Fruit fly (Drosophila melanogaster) whole organism, embryonic: ENCODE measurements around the gene Pig1.
A peak's percentile ranks its signal among the peaks of the same experiment; 100 is the strongest.

Experiments used
- Antp ChIP-seq: fragments of 200-800 bp; sonication (Bioruptor generic); optimal IDR thresholded peaks from 3 replicates; lab custom pipeline; 2016; ENCODE audit warnings: missing biosample characterization, missing genetic modification characterization
- Blimp-1 ChIP-seq: fragments of 200-800 bp; sonication (Bioruptor generic); optimal IDR thresholded peaks from 3 replicates; lab custom pipeline; 2018; ENCODE audit warnings: missing biosample characterization, missing genetic modification characterization, mild to moderate bottlenecking, moderate library complexity, missing genetic modification reagents
- CG1024 ChIP-seq: fragments of 200-800 bp; sonication (Bioruptor generic); IDR thresholded peaks from 2 replicates; pipeline ENCODE4 v1.3.6; 2022; ENCODE audit warnings: missing biosample characterization, missing genetic modification characterization
- CG11560 ChIP-seq: fragments of 200-800 bp; sonication (Bioruptor generic); IDR thresholded peaks from 3 replicates; pipeline ENCODE4 v1.3.6; 2022; ENCODE audit warnings: missing biosample characterization, missing genetic modification characterization
- CG11723 ChIP-seq: fragments of 200-800 bp; sonication (Bioruptor generic); optimal IDR thresholded peaks from 2 replicates; lab custom pipeline; 2017; ENCODE audit warnings: missing biosample characterization, mild to moderate bottlenecking, missing genetic modification characterization
- CG12219 ChIP-seq: fragments of 200-800 bp; sonication (Bioruptor generic); optimal IDR thresholded peaks from 3 replicates; lab custom pipeline; 2018; ENCODE audit warnings: missing biosample characterization, mild to moderate bottlenecking, missing genetic modification characterization
- CG14441 ChIP-seq: fragments of 200-800 bp; sonication (Bioruptor generic); IDR thresholded peaks from 2 replicates; pipeline ENCODE4 v1.3.6; 2022; ENCODE audit warnings: missing biosample characterization, missing genetic modification characterization
- CG15011 ChIP-seq: fragments of 200-800 bp; sonication (Bioruptor generic); optimal IDR thresholded peaks from 3 replicates; lab custom pipeline; 2018; ENCODE audit warnings: missing biosample characterization, mild to moderate bottlenecking, missing genetic modification characterization
- CG1603 ChIP-seq: fragments of 200-800 bp; sonication (Bioruptor generic); optimal IDR thresholded peaks from 2 replicates; lab custom pipeline; 2019; ENCODE audit warnings: missing biosample characterization, mild to moderate bottlenecking, missing genetic modification characterization, moderate library complexity
- CG17359 ChIP-seq: fragments of 200-800 bp; sonication (Bioruptor generic); optimal IDR thresholded peaks from 3 replicates; lab custom pipeline; 2018; ENCODE audit warnings: missing biosample characterization, mild to moderate bottlenecking, missing genetic modification characterization, moderate library complexity
- CG18599 ChIP-seq: fragments of 200-800 bp; sonication (Bioruptor generic); optimal IDR thresholded peaks from 3 replicates; lab custom pipeline; 2017; ENCODE audit warnings: missing biosample characterization, missing genetic modification characterization, mild to moderate bottlenecking, moderate library complexity, missing genetic modification reagents
- CG31224 ChIP-seq: fragments of 200-800 bp; sonication (Bioruptor generic); IDR thresholded peaks from 2 replicates; pipeline ENCODE4 v1.3.6; 2022; ENCODE audit warnings: missing biosample characterization, missing genetic modification characterization
- CG3847 ChIP-seq: fragments of 200-800 bp; sonication (Bioruptor generic); IDR thresholded peaks from 2 replicates; pipeline ENCODE4 v1.3.6; 2022; ENCODE audit warnings: missing biosample characterization, missing genetic modification characterization
- CG4360 ChIP-seq: fragments of 200-800 bp; sonication (Bioruptor generic); IDR thresholded peaks from 2 replicates; pipeline ENCODE4 v1.3.6; 2022; ENCODE audit warnings: missing biosample characterization, missing genetic modification characterization
- CG4424 ChIP-seq: fragments of 200-800 bp; sonication (Bioruptor generic); optimal IDR thresholded peaks from 3 replicates; lab custom pipeline; 2016; ENCODE audit warnings: missing biosample characterization, missing genetic modification characterization
- CG7357 ChIP-seq: fragments of 200-800 bp; sonication (Bioruptor generic); IDR thresholded peaks from 3 replicates; pipeline ENCODE4 v1.3.6; 2022; ENCODE audit warnings: missing biosample characterization, missing genetic modification characterization
- CG7372 ChIP-seq: fragments of 200-800 bp; sonication (Bioruptor generic); IDR thresholded peaks from 2 replicates; pipeline ENCODE4 v1.3.6; 2022; ENCODE audit warnings: missing biosample characterization, missing genetic modification characterization
- CG9817 ChIP-seq: fragments of 200-800 bp; sonication (Bioruptor generic); optimal IDR thresholded peaks from 2 replicates; lab custom pipeline; 2018; ENCODE audit warnings: missing biosample characterization, mild to moderate bottlenecking, missing genetic modification characterization, moderate library complexity
- Deaf1 ChIP-seq: fragments of 200-800 bp; optimal IDR thresholded peaks from 3 replicates; lab custom pipeline; 2019; ENCODE audit warnings: missing biosample characterization, mild to moderate bottlenecking, missing genetic modification characterization, moderate library complexity
- Dek ChIP-seq: fragments of 200-800 bp; sonication (Bioruptor generic); optimal IDR thresholded peaks from 3 replicates; lab custom pipeline; 2019; ENCODE audit warnings: missing biosample characterization, mild to moderate bottlenecking, missing genetic modification characterization, moderate library complexity
- Dfd ChIP-seq, 2 experiments: fragments of >200 bp; optimal IDR thresholded peaks; 2 replicates each; lab custom pipeline; 2017; ENCODE audit warnings: missing biosample characterization in 2 of 2, missing genetic modification characterization in 2 of 2
- E2f2 ChIP-seq: fragments of 200-800 bp; sonication (Bioruptor generic); IDR thresholded peaks from 2 replicates; pipeline ENCODE4 v1.3.6; 2022; ENCODE audit warnings: missing biosample characterization, missing genetic modification characterization
- MTF-1 ChIP-seq: fragments of 200-800 bp; sonication (Bioruptor generic); optimal IDR thresholded peaks from 2 replicates; lab custom pipeline; 2018; ENCODE audit warnings: missing biosample characterization, mild to moderate bottlenecking, missing genetic modification characterization, borderline replicate concordance
- Meics ChIP-seq: fragments of 200-800 bp; sonication (Bioruptor generic); optimal IDR thresholded peaks from 2 replicates; lab custom pipeline; 2017; ENCODE audit warnings: missing biosample characterization, mild to moderate bottlenecking, missing genetic modification characterization
- Mrtf ChIP-seq: fragments of 200-800 bp; sonication (Bioruptor generic); IDR thresholded peaks from 3 replicates; pipeline ENCODE4 v1.3.6; 2022; ENCODE audit warnings: missing biosample characterization, missing genetic modification characterization
- NC2β ChIP-seq: fragments of 200-800 bp; sonication (Bioruptor generic); optimal IDR thresholded peaks from 2 replicates; lab custom pipeline; 2016; ENCODE audit warnings: missing biosample characterization, missing genetic modification characterization
- Optix ChIP-seq: fragments of 200-800 bp; sonication (Bioruptor generic); IDR thresholded peaks from 3 replicates; pipeline ENCODE4 v1.3.6; 2022; ENCODE audit warnings: missing biosample characterization, missing genetic modification characterization
- Scr ChIP-seq: fragments of 200-800 bp; sonication (Bioruptor generic); IDR thresholded peaks from 2 replicates; pipeline ENCODE4 v1.3.6; 2022; ENCODE audit warnings: missing biosample characterization, missing genetic modification characterization; ENCODE audit not compliant: partially characterized antibody
- Taf1 ChIP-seq: fragments of 200-800 bp; sonication (Bioruptor generic); IDR thresholded peaks from 2 replicates; pipeline ENCODE4 v1.3.6; 2022; ENCODE audit warnings: missing biosample characterization, missing genetic modification characterization
- bigmax ChIP-seq: fragments of 200-800 bp; sonication (Bioruptor generic); optimal IDR thresholded peaks from 2 replicates; lab custom pipeline; 2018; ENCODE audit warnings: missing biosample characterization, mild to moderate bottlenecking, missing genetic modification characterization
- bowl ChIP-seq: fragments of 200-800 bp; sonication (Bioruptor generic); IDR thresholded peaks from 2 replicates; pipeline ENCODE4 v1.3.6; 2022; ENCODE audit warnings: missing biosample characterization, missing genetic modification characterization
- chif ChIP-seq, 2 experiments: fragments of 200-800 bp; sonication (Bioruptor generic); optimal IDR thresholded peaks; 3 replicates each; lab custom pipeline; 2016; ENCODE audit warnings: missing biosample characterization in 2 of 2, missing genetic modification characterization in 2 of 2
- crol ChIP-seq: fragments of 200-800 bp; sonication (Bioruptor generic); IDR thresholded peaks from 2 replicates; pipeline ENCODE4 v1.3.6; 2022; ENCODE audit warnings: missing biosample characterization, missing genetic modification characterization
- danr ChIP-seq: fragments of 200-800 bp; sonication (Bioruptor generic); IDR thresholded peaks from 2 replicates; pipeline ENCODE4 v1.3.6; 2022; ENCODE audit warnings: missing biosample characterization, missing genetic modification characterization
- ems ChIP-seq: fragments of 200-800 bp; sonication (Bioruptor generic); optimal IDR thresholded peaks from 3 replicates; lab custom pipeline; 2016; ENCODE audit warnings: missing biosample characterization, missing genetic modification characterization
- fru ChIP-seq: fragments of >200 bp; optimal IDR thresholded peaks from 2 replicates; lab custom pipeline; 2017
- gcm ChIP-seq: fragments of 200-800 bp; sonication (Bioruptor generic); optimal IDR thresholded peaks from 2 replicates; lab custom pipeline; 2019; ENCODE audit warnings: missing biosample characterization, mild to moderate bottlenecking, missing genetic modification characterization, moderate library complexity
- gcm2 ChIP-seq: fragments of 200-800 bp; sonication (Bioruptor generic); optimal IDR thresholded peaks from 2 replicates; lab custom pipeline; 2016; ENCODE audit warnings: missing biosample characterization, missing genetic modification characterization
- gt ChIP-seq: fragments of 200-800 bp; sonication (Bioruptor generic); IDR thresholded peaks from 2 replicates; pipeline ENCODE4 v1.3.6; 2022; ENCODE audit warnings: missing biosample characterization, missing genetic modification characterization
- hth ChIP-seq: fragments of >200 bp; optimal IDR thresholded peaks from 2 replicates; lab custom pipeline; 2017; ENCODE audit warnings: inconsistent platforms
- kni ChIP-seq: fragments of 200-800 bp; sonication (Bioruptor generic); optimal IDR thresholded peaks from 3 replicates; lab custom pipeline; 2017; ENCODE audit warnings: mild to moderate bottlenecking, missing biosample characterization, missing genetic modification reagents, missing genetic modification characterization
- mam ChIP-seq: fragments of 200-800 bp; sonication (Bioruptor generic); optimal IDR thresholded peaks from 3 replicates; lab custom pipeline; 2016; ENCODE audit warnings: missing biosample characterization, missing genetic modification characterization
- nmo ChIP-seq: fragments of 200-800 bp; sonication (Bioruptor generic); optimal IDR thresholded peaks from 2 replicates; lab custom pipeline; 2018; ENCODE audit warnings: missing biosample characterization, mild to moderate bottlenecking, missing genetic modification characterization, moderate library complexity
- org-1 ChIP-seq: fragments of 200-800 bp; sonication (Bioruptor generic); optimal IDR thresholded peaks from 2 replicates; lab custom pipeline; 2017; ENCODE audit warnings: missing biosample characterization, missing genetic modification characterization
- ranshi ChIP-seq: fragments of 200-800 bp; sonication (Bioruptor generic); IDR thresholded peaks from 2 replicates; pipeline ENCODE4 v1.3.6; 2022; ENCODE audit warnings: missing biosample characterization, missing genetic modification characterization
- row ChIP-seq: fragments of 200-800 bp; sonication (Bioruptor generic); IDR thresholded peaks from 3 replicates; pipeline ENCODE4 v1.3.6; 2022; ENCODE audit warnings: missing biosample characterization, missing genetic modification characterization
- sima ChIP-seq: fragments of 200-800 bp; sonication (Bioruptor generic); optimal IDR thresholded peaks from 2 replicates; lab custom pipeline; 2016; ENCODE audit warnings: missing biosample characterization, missing genetic modification characterization
- ttk ChIP-seq: fragments of 200-800 bp; sonication (Bioruptor generic); IDR thresholded peaks from 2 replicates; pipeline ENCODE4 v2.1.2; 2022; ENCODE audit warnings: missing biosample characterization, missing genetic modification characterization
- usp ChIP-seq: fragments of >200 bp; optimal IDR thresholded peaks from 2 replicates; lab custom pipeline; 2017; ENCODE audit warnings: missing biosample characterization, missing genetic modification characterization
- z ChIP-seq: fragments of 200-800 bp; sonication (Bioruptor generic); IDR thresholded peaks from 3 replicates; pipeline ENCODE4 v1.3.6; 2022; ENCODE audit warnings: missing biosample characterization, missing genetic modification characterization

The Pig1 gene

dm6 chrX:3255569-3256309 is 6.7 kb upstream of the Pig1 start (continued):
- peak; percentile 91 for TF ChIP-seq gcm
- no peak for TF ChIP-seq crol (GFP tag; lab: Robert Waterston, UW)
- peak; percentile 93 for TF ChIP-seq Dek (tag; lab: Kevin White, UChicago)
- peak; percentile 46 for TF ChIP-seq CG1603 (tag; lab: Kevin White, UChicago)
- TF ChIP-seq CG15011 (GFP tag; lab: Kevin White, UChicago) = peak; percentile 95
- TF ChIP-seq MTF-1 (GFP tag; lab: Kevin White, UChicago) = peak; percentile 52
- peak; percentile 81 for TF ChIP-seq E2f2 (GFP tag; lab: Robert Waterston, UW)
- peak; percentile 34 for TF ChIP-seq kni (GFP tag; lab: Kevin White, UChicago)
- peak; percentile 95 for TF ChIP-seq ems (GFP tag; lab: Kevin White, UChicago)
- peak; percentile 15; the same call in 1 of the 2 replicates for TF ChIP-seq bowl (GFP tag; lab: Robert Waterston, UW)
- no peak for TF ChIP-seq Scr (GFP tag; lab: Robert Waterston, UW)
- peak; percentile 69 for TF ChIP-seq Deaf1
- TF ChIP-seq CG1024 (GFP tag; lab: Robert Waterston, UW) = peak; percentile 75
- TF ChIP-seq CG11560 = peak; percentile 81
- TF ChIP-seq CG7372 (GFP tag; lab: Robert Waterston, UW) = peak; percentile 91
- peak; percentile 87 to 92 for TF ChIP-seq chif (GFP tag; optimal IDR thresholded peaks at IDR 0.05; lab: Kevin White, UChicago)
- peak; percentile 81 for TF ChIP-seq CG12219 (GFP tag; lab: Kevin White, UChicago)
- TF ChIP-seq CG11723 (GFP tag; lab: Kevin White, UChicago) = peak; percentile 94
- TF ChIP-seq CG9817 (tag; lab: Kevin White, UChicago) = peak; percentile 92
- TF ChIP-seq row (GFP tag; lab: Robert Waterston, UW) = peak; percentile 91
- TF ChIP-seq usp (GFP tag; lab: Kevin White, UChicago) = no peak
- TF ChIP-seq CG31224 (GFP tag; lab: Robert Waterston, UW) = peak; percentile 87
- TF ChIP-seq danr (GFP tag; lab: Robert Waterston, UW) = peak; percentile 88
- peak; percentile 84 for TF ChIP-seq Antp (GFP tag; lab: Kevin White, UChicago)
- peak; percentile 47; the same call in 2 of the 3 replicates for TF ChIP-seq Optix (GFP tag; lab: Robert Waterston, UW)
- TF ChIP-seq ttk (GFP tag; lab: Robert Waterston, UW) = peak; percentile 94
- no peak for TF ChIP-seq bigmax (GFP tag; lab: Kevin White, UChicago)
- peak; percentile 87 for TF ChIP-seq gcm2 (GFP tag; lab: Kevin White, UChicago)
- peak; percentile 86 for TF ChIP-seq mam
- peak; percentile 97 for TF ChIP-seq org-1 (GFP tag; lab: Kevin White, UChicago)
- TF ChIP-seq Blimp-1 (GFP tag; lab: Kevin White, UChicago) = peak; percentile 91
- peak; percentile 87 for TF ChIP-seq NC2β (GFP tag; lab: Kevin White, UChicago)
- peak; percentile 98 for TF ChIP-seq Meics (GFP tag; lab: Kevin White, UChicago)
- peak; percentile 98 for TF ChIP-seq CG18599 (GFP tag; lab: Kevin White, UChicago)
- TF ChIP-seq Mrtf (GFP tag; lab: Robert Waterston, UW) = peak; percentile 82; the same call in 2 of the 3 replicates
- TF ChIP-seq sima (GFP tag; lab: Kevin White, UChicago) = no peak
- TF ChIP-seq Taf1 = peak; percentile 85
- TF ChIP-seq nmo (GFP tag; lab: Kevin White, UChicago) = peak; percentile 92
- no peak for TF ChIP-seq hth (lab: Kevin White, UChicago)
- TF ChIP-seq CG3847 (GFP tag; lab: Robert Waterston, UW) = peak; percentile 95
- TF ChIP-seq Dfd (GFP tag; optimal IDR thresholded peaks at IDR 0.05; lab: Kevin White, UChicago) = peak in 1 of 2 experiments; percentile 72
- TF ChIP-seq CG4360 (GFP tag; lab: Robert Waterston, UW) = no peak
- TF ChIP-seq z (GFP tag; lab: Robert Waterston, UW) = 0 out of 3 replicates have a peak, but pooled peaks have one; percentile 30
- no peak for TF ChIP-seq fru (lab: Kevin White, UChicago)
- TF ChIP-seq CG4424 (GFP tag; lab: Kevin White, UChicago) = peak; percentile 97
- TF ChIP-seq ranshi (GFP tag; lab: Robert Waterston, UW) = peak; percentile 93
- peak; percentile 88 for TF ChIP-seq CG7357 (GFP tag; lab: Robert Waterston, UW)
- TF ChIP-seq CG17359 (tag; lab: Kevin White, UChicago) = peak; percentile 95
- peak; percentile 54; the same call in 1 of the 2 replicates for TF ChIP-seq gt (GFP tag; lab: Robert Waterston, UW)
- TF ChIP-seq CG14441 (GFP tag; lab: Robert Waterston, UW) = peak; percentile 90
